Fruit fly (Drosophila melanogaster): Measurements from ENCODE around the gene Cyp9f3.

Gene Cyp9f3

DNA sequence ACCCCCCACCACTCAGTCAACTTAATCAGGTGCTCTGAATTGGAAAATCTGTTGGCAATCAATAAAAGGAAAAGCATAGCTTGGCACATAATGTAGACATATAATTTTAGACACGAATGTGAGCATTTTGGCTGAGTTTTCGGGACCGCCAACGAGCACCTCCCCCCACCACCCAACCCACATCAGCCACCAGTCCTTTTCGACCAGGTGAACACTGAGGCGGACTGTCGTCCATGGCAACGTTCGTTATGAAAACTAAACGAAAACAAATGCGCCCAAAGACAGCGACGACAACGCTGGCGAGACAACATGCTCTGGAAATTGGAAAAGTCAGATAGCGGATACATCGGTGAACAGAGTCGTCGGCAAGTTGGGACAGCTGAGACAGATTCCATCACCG is 15.7 kb downstream of the Cyp9f3 start, which contains the start of gene GstD11:
TSS of gene GstD11 (plus strand) at position 301 of the 400 bp plus-strand sequence.
- TF ChIP-seq al (GFP tag; IDR thresholded peaks at IDR 0.05): no peak
- TF ChIP-seq CG12659 (GFP tag; optimal IDR thresholded peaks at IDR 0.05): no peak
- no peak for TF ChIP-seq pnt (GFP tag; optimal IDR thresholded peaks at IDR 0.05)
- TF ChIP-seq crp (GFP tag; optimal IDR thresholded peaks at IDR 0.05): no peak
- no peak for TF ChIP-seq CG17802 (tag; optimal IDR thresholded peaks at IDR 0.05)
- TF ChIP-seq Max (GFP tag; optimal IDR thresholded peaks at IDR 0.05): no peak
- no peak for TF ChIP-seq CG12071 (GFP tag; optimal IDR thresholded peaks at IDR 0.05)
- no peak for TF ChIP-seq Bgb (GFP tag; IDR thresholded peaks at IDR 0.05; ENCODE audit: partially characterized antibody)
- no peak for TF ChIP-seq CG10654 (GFP tag; optimal IDR thresholded peaks at IDR 0.05)
- TF ChIP-seq D (optimal IDR thresholded peaks at IDR 0.05): no peak
- no peak for TF ChIP-seq D (GFP tag; optimal IDR thresholded peaks at IDR 0.05)
- TF ChIP-seq unc-4 (GFP tag; IDR thresholded peaks at IDR 0.05; ENCODE audit: partially characterized antibody): no peak
- TF ChIP-seq dmrt99B (tag; optimal IDR thresholded peaks at IDR 0.05): no peak
- no peak for TF ChIP-seq seq (GFP tag; IDR thresholded peaks at IDR 0.05)
- TF ChIP-seq CG13296 (GFP tag; optimal IDR thresholded peaks at IDR 0.05): no peak
- no peak for TF ChIP-seq az2 (GFP tag; optimal IDR thresholded peaks at IDR 0.05)

- TF ChIP-seq CG4328 (GFP tag; optimal IDR thresholded peaks at IDR 0.05): no peak
- TF ChIP-seq CG8290 (GFP tag; optimal IDR thresholded peaks at IDR 0.05): no peak
- TF ChIP-seq CG8290 (tag; optimal IDR thresholded peaks at IDR 0.05): no peak
- TF ChIP-seq insv (GFP tag; optimal IDR thresholded peaks at IDR 0.05): no peak
- TF ChIP-seq CG3838 (GFP tag; optimal IDR thresholded peaks at IDR 0.05): no peak
- no peak for TF ChIP-seq mirr (GFP tag; optimal IDR thresholded peaks at IDR 0.05)
- TF ChIP-seq ase (GFP tag; IDR thresholded peaks at IDR 0.05): no peak
- no peak for TF ChIP-seq exex (tag; optimal IDR thresholded peaks at IDR 0.05)
- no peak for TF ChIP-seq kah (GFP tag; optimal IDR thresholded peaks at IDR 0.05)
- no peak for TF ChIP-seq Hr51 (GFP tag; optimal IDR thresholded peaks at IDR 0.05)
- no peak for TF ChIP-seq Asciz (GFP tag; optimal IDR thresholded peaks at IDR 0.05)
- TF ChIP-seq cad (GFP tag; optimal IDR thresholded peaks at IDR 0.05): no peak
- TF ChIP-seq GATAe (GFP tag; conservative IDR thresholded peaks at IDR 0.05): no peak
- TF ChIP-seq CG11560 (tag; IDR thresholded peaks at IDR 0.05): no peak
- no peak for TF ChIP-seq B-H2 (GFP tag; optimal IDR thresholded peaks at IDR 0.05)
- peak; percentile 55 for TF ChIP-seq D (optimal IDR thresholded peaks at IDR 0.05)
- TF ChIP-seq D (GFP tag; optimal IDR thresholded peaks at IDR 0.05): no peak
- TF ChIP-seq CG12299 (tag; optimal IDR thresholded peaks at IDR 0.05): no peak
- TF ChIP-seq gt (GFP tag; IDR thresholded peaks at IDR 0.05): no peak
- TF ChIP-seq sens (GFP tag): no peak
- TF ChIP-seq hbn (GFP tag; IDR thresholded peaks at IDR 0.05; ENCODE audit: partially characterized antibody): no peak
- TF ChIP-seq amos (GFP tag; IDR thresholded peaks at IDR 0.05; ENCODE audit: partially characterized antibody): no peak
- TF ChIP-seq pros (GFP tag; optimal IDR thresholded peaks at IDR 0.05): peak; percentile 12
- TF ChIP-seq slbo (GFP tag; IDR thresholded peaks at IDR 0.05): no peak
- peak; percentile 20 for TF ChIP-seq CG15479 (GFP tag; optimal IDR thresholded peaks at IDR 0.05)
- TF ChIP-seq HLH4C (GFP tag; IDR thresholded peaks at IDR 0.05; ENCODE audit: partially characterized antibody): no peak
- no peak for TF ChIP-seq pfk (GFP tag; optimal IDR thresholded peaks at IDR 0.05)
- no peak for TF ChIP-seq ssp (GFP tag; IDR thresholded peaks at IDR 0.05)
- TF ChIP-seq zen (tag; optimal IDR thresholded peaks at IDR 0.05): peak; percentile 98
- TF ChIP-seq jigr1 (GFP tag; IDR thresholded peaks at IDR 0.05): no peak
- TF ChIP-seq CG15601 (tag; optimal IDR thresholded peaks at IDR 0.05): no peak
- TF ChIP-seq Fer2 (tag; optimal IDR thresholded peaks at IDR 0.05): no peak
- TF ChIP-seq MTF-1 (GFP tag; optimal IDR thresholded peaks at IDR 0.05; ENCODE audit: borderline replicate concordance): no peak
- no peak for TF ChIP-seq BtbVII (GFP tag; optimal IDR thresholded peaks at IDR 0.05)
- TF ChIP-seq sim (GFP tag; IDR thresholded peaks at IDR 0.05): no peak
- no peak for TF ChIP-seq pita (GFP tag; optimal IDR thresholded peaks at IDR 0.05)
- no peak for TF ChIP-seq ranshi (GFP tag; IDR thresholded peaks at IDR 0.05)
These were observed 16.2 kb downstream of the Cyp9f3 start, which contains the start of gene CG10035 for dm6 chr3R:12382563-12382962. TSS of gene CG10035 (minus strand) at chr3R:12382691.

Data from whole organism, embryonic.